Fruit fly (Drosophila melanogaster): ENCODE measurements around the gene CG5390.

DNA sequence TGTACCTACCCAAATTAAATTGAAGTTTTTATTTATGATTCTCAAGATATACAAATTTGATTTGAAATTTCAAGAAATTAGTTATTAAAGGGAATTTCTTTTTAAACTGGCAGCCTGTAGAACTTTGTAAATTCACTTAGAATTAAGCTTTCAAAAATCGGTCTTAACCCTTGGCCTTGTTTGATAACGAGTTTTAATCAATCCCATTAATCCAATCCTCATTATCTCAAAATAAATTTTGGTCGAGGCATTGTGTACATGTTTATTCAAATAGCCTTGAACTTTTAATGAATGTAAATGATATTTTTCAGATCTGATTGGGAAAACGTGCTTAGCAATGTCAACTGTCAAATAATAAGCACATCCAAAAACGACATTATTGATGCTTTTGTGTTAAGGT is 33.4 kb upstream of the CG5390 start:
- TF ChIP-seq ttk (optimal IDR thresholded peaks at IDR 0.05) = no peak
- TF ChIP-seq Myc (optimal IDR thresholded peaks at IDR 0.05) = no peak
- no peak for TF ChIP-seq h (optimal IDR thresholded peaks at IDR 0.05)
- no peak for TF ChIP-seq Sin3A (optimal IDR thresholded peaks at IDR 0.05)
